Fruit fly (Drosophila melanogaster): Measurements from ENCODE around the gene Fum2.

Fum2 gene

dm6 chrX:6662876-6663551, 18.6 kb upstream of the Fum2 start (continued):
- TF ChIP-seq gsb-n (tag; optimal IDR thresholded peaks at IDR 0.05) (no peak), CG15073 (GFP tag; optimal IDR thresholded peaks at IDR 0.05) (no peak), abd-A (tag; optimal IDR thresholded peaks at IDR 0.05) (no peak), eve (GFP tag; optimal IDR thresholded peaks at IDR 0.05) (peak in 1 of 2 experiments; percentile 59), sens (GFP tag) (peak; percentile 93), CG10979 (tag; optimal IDR thresholded peaks at IDR 0.05) (no peak), stc (GFP tag; IDR thresholded peaks at IDR 0.05) (peak; percentile 59), slbo (GFP tag; IDR thresholded peaks at IDR 0.05) (peak; percentile 65), CG10565 (GFP tag; optimal IDR thresholded peaks at IDR 0.05) (no peak), CG2678 (tag; optimal IDR thresholded peaks at IDR 0.05) (peak; percentile 63), bcd (GFP tag; optimal IDR thresholded peaks at IDR 0.05) (peak; percentile 21), CoRest (tag; optimal IDR thresholded peaks at IDR 0.05) (peak; percentile 25), Bteb2 (GFP tag; optimal IDR thresholded peaks at IDR 0.05) (peak; percentile 38), croc (GFP tag; conservative IDR thresholded peaks at IDR 0.05) (no peak), Asciz (GFP tag; optimal IDR thresholded peaks at IDR 0.05) (peak; percentile 31), Nf-YC (tag; optimal IDR thresholded peaks at IDR 0.05) (peak; percentile 20), pan (optimal IDR thresholded peaks at IDR 0.05) (no peak), pan (GFP tag; optimal IDR thresholded peaks at IDR 0.05 in 1 of 2, IDR thresholded peaks at IDR 0.05 in 1 of 2) (peak in 1 of 2 experiments; percentile 61), CG11456 (GFP tag; IDR thresholded peaks at IDR 0.05) (0 out of 3 replicates have a peak, but pooled peaks have one; percentile 42), CG10267 (tag; optimal IDR thresholded peaks at IDR 0.05) (peak; percentile 2), hkb (optimal IDR thresholded peaks at IDR 0.05) (no peak), hkb (GFP tag; IDR thresholded peaks at IDR 0.05) (peak; percentile 52), chinmo (GFP tag; IDR thresholded peaks at IDR 0.05; ENCODE audit: partially characterized antibody) (no peak), Hr51 (GFP tag; optimal IDR thresholded peaks at IDR 0.05) (peak in 1 of 2 experiments; percentile 44), ap (GFP tag; IDR thresholded peaks at IDR 0.05) (0 out of 2 replicates have a peak, but pooled peaks have one; percentile 27), CG4404 (GFP tag; IDR thresholded peaks at IDR 0.05) (0 out of 2 replicates have a peak, but pooled peaks have one; percentile 19), HLH4C (GFP tag; IDR thresholded peaks at IDR 0.05; ENCODE audit: partially characterized antibody) (no peak), knrl (GFP tag; IDR thresholded peaks at IDR 0.05; ENCODE audit: partially characterized antibody) (no peak), dati (GFP tag; IDR thresholded peaks at IDR 0.05) (no peak), danr (GFP tag; IDR thresholded peaks at IDR 0.05) (0 out of 2 replicates have a peak, but pooled peaks have one; percentile 30), pnt (GFP tag; optimal IDR thresholded peaks at IDR 0.05) (no peak), sr (GFP tag; IDR thresholded peaks at IDR 0.05) (no peak), tap (tag; optimal IDR thresholded peaks at IDR 0.05) (no peak), onecut (GFP tag; IDR thresholded peaks at IDR 0.05) (peak; percentile 21), rib (GFP tag; IDR thresholded peaks at IDR 0.05) (no peak), gsb (GFP tag; IDR thresholded peaks at IDR 0.05) (0 out of 2 replicates have a peak, but pooled peaks have one; percentile 31), CG11695 (GFP tag; IDR thresholded peaks at IDR 0.05) (no peak), CG9215 (GFP tag; IDR thresholded peaks at IDR 0.05) (peak; percentile 41; the same call in 1 of the 2 replicates), nmo (GFP tag; optimal IDR thresholded peaks at IDR 0.05) (peak; percentile 19), CG15601 (tag; optimal IDR thresholded peaks at IDR 0.05) (peak; percentile 5), CG12219 (GFP tag; optimal IDR thresholded peaks at IDR 0.05) (peak; percentile 46), ken (GFP tag; IDR thresholded peaks at IDR 0.05) (no peak), ewg (GFP tag; optimal IDR thresholded peaks at IDR 0.05) (peak; percentile 18), Sox100B (GFP tag; optimal IDR thresholded peaks at IDR 0.05) (peak; percentile 59), CG31441 (GFP tag; IDR thresholded peaks at IDR 0.05) (peak; percentile 46), CG10543 (GFP tag; optimal IDR thresholded peaks at IDR 0.05) (no peak), mld (GFP tag; IDR thresholded peaks at IDR 0.05; ENCODE audit: partially characterized antibody) (no peak), otp (GFP tag; IDR thresholded peaks at IDR 0.05) (peak; percentile 52; the same call in 1 of the 3 replicates), CG8944 (GFP tag; optimal IDR thresholded peaks at IDR 0.05) (peak; percentile 37), HLH3B (GFP tag; IDR thresholded peaks at IDR 0.05) (peak; percentile 51; the same call in 1 of the 2 replicates)
